Fruit fly (Drosophila melanogaster): ENCODE results near the gene Imp.
A peak's percentile ranks its signal among the peaks of the same experiment; 100 is the strongest.

Gene Imp

DNA sequence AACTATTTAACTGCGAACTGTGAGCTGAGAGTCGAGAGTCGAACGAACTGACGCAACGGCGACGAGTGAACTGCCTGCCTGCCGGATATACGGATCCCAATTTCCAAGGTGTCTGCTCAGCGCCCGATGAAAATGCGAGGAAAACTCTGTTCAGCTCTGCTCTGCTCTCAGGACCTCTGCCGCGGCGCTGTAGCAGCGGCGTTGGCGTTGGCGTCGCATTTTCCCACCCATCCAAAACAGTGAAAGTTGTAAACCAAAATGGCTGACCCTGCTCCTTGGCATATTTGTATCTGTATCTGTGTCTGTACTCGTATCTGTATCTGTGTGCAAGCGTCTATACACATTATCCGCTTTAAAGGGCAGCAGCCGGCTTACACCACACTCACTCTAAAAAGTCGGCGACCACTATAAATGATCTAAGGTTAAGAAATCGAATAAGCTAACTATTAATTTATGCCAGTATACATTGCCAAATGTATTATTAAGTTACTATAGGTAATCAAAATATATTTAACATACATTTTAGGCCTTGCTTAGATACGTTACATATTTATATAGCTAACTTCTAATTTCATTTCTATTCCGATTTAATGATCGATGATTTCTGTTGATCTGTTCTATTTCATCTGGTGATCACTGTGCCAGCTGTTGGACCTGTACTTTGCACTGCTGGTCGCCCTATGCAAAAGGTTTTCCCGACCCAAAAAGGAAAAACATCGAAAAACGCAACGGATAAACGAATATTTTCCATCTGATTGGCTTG lies 1.2 kb downstream of the Imp start:
- TF ChIP-seq dati (GFP tag; IDR thresholded peaks at IDR 0.05) (no peak), dan (GFP tag; IDR thresholded peaks at IDR 0.05) (no peak; the same call in 1 of the 2 replicates), Chrac-16 (GFP tag; optimal IDR thresholded peaks at IDR 0.05) (peak; percentile 37), scrt (GFP tag; optimal IDR thresholded peaks at IDR 0.05) (peak; percentile 68), otp (GFP tag; IDR thresholded peaks at IDR 0.05) (no peak), HmgZ (tag; optimal IDR thresholded peaks at IDR 0.05) (peak; percentile 57), lmd (GFP tag; IDR thresholded peaks at IDR 0.05) (peak; percentile 65), odd (GFP tag; optimal IDR thresholded peaks at IDR 0.05) (peak; percentile 47), CG13624 (GFP tag; optimal IDR thresholded peaks at IDR 0.05) (no peak), CG13287 (GFP tag; IDR thresholded peaks at IDR 0.05; ENCODE audit: partially characterized antibody) (no peak), CG7357 (GFP tag; IDR thresholded peaks at IDR 0.05) (no peak), ci (GFP tag; IDR thresholded peaks at IDR 0.05) (no peak), Sox100B (GFP tag; optimal IDR thresholded peaks at IDR 0.05) (peak; percentile 82), MESR4 (GFP tag; optimal IDR thresholded peaks at IDR 0.05) (no peak), Doc3 (GFP tag; IDR thresholded peaks at IDR 0.05; ENCODE audit: partially characterized antibody) (no peak), Nf-YC (tag; optimal IDR thresholded peaks at IDR 0.05) (peak; percentile 40), Meics (GFP tag; optimal IDR thresholded peaks at IDR 0.05) (peak; percentile 70), Opbp (GFP tag; IDR thresholded peaks at IDR 0.05; ENCODE audit: partially characterized antibody) (no peak), Dbx (GFP tag; IDR thresholded peaks at IDR 0.05) (no peak), sc (optimal IDR thresholded peaks at IDR 0.05) (no peak), sc (GFP tag; optimal IDR thresholded peaks at IDR 0.05) (peak; percentile 71), TFAM (GFP tag; optimal IDR thresholded peaks at IDR 0.05) (no peak), CG14965 (GFP tag; optimal IDR thresholded peaks at IDR 0.05; ENCODE audit: borderline replicate concordance) (no peak), CG10462 (GFP tag; optimal IDR thresholded peaks at IDR 0.05) (peak; percentile 12), abd-A (tag; optimal IDR thresholded peaks at IDR 0.05) (no peak), Sox102F (GFP tag; optimal IDR thresholded peaks at IDR 0.05) (peak; percentile 68), ash1 (GFP tag; optimal IDR thresholded peaks at IDR 0.05) (no peak), CG18262 (tag; optimal IDR thresholded peaks at IDR 0.05) (peak; percentile 89), CG11560 (tag; IDR thresholded peaks at IDR 0.05) (no peak), CG1602 (GFP tag; optimal IDR thresholded peaks at IDR 0.05) (peak; percentile 51), tna (GFP tag; IDR thresholded peaks at IDR 0.05; ENCODE audit: partially characterized antibody) (no peak), Optix (GFP tag; IDR thresholded peaks at IDR 0.05) (no peak), Dp (GFP tag; optimal IDR thresholded peaks at IDR 0.05) (no peak), row (GFP tag; IDR thresholded peaks at IDR 0.05) (peak; percentile 76), Fer3 (tag; optimal IDR thresholded peaks at IDR 0.05) (peak; percentile 48), sd (tag; optimal IDR thresholded peaks at IDR 0.05) (peak; percentile 18), insv (GFP tag; optimal IDR thresholded peaks at IDR 0.05) (peak in 1 of 2 experiments; percentile 75), CG4360 (GFP tag; IDR thresholded peaks at IDR 0.05) (0 out of 2 replicates have a peak, but pooled peaks have one; percentile 5), Dfd (GFP tag; optimal IDR thresholded peaks at IDR 0.05) (no peak), CG11398 (GFP tag; optimal IDR thresholded peaks at IDR 0.05) (no peak), CG4404 (GFP tag; IDR thresholded peaks at IDR 0.05) (peak; percentile 88), Gsc (GFP tag; IDR thresholded peaks at IDR 0.05) (0 out of 2 replicates have a peak, but pooled peaks have one; percentile 30), tap (tag; optimal IDR thresholded peaks at IDR 0.05) (peak; percentile 68), Tbp (GFP tag; optimal IDR thresholded peaks at IDR 0.05) (no peak), CG13775 (GFP tag; optimal IDR thresholded peaks at IDR 0.05) (peak; percentile 78), twi (tag; optimal IDR thresholded peaks at IDR 0.05) (peak; percentile 79), Elba2 (GFP tag; optimal IDR thresholded peaks at IDR 0.05) (no peak), CG31224 (GFP tag; IDR thresholded peaks at IDR 0.05) (no peak), bab2 (GFP tag; optimal IDR thresholded peaks at IDR 0.05) (peak; percentile 13), jing (GFP tag; optimal IDR thresholded peaks at IDR 0.05) (peak; percentile 32)
